Worm (Caenorhabditis elegans) whole organism, L4 larva: Measurements from ENCODE around the gene T19H12.12.

Experiments
- attf-4 ChIP-seq: sonication (generic microtip); optimal IDR thresholded peaks from 3 replicates; lab custom pipeline; 2017; ENCODE audit warnings: missing biosample characterization, missing genetic modification characterization
- ceh-20 ChIP-seq: fragments of 200-800 bp; sonication (Bioruptor generic); IDR thresholded peaks from 2 replicates; pipeline ENCODE4 v1.3.6; 2022; ENCODE audit warnings: missing genetic modification reagents, missing genetic modification characterization, missing compliant biosample characterization
- ceh-32 ChIP-seq: sonication (generic microtip); optimal IDR thresholded peaks from 2 replicates; lab custom pipeline; 2016; ENCODE audit warnings: mild to moderate bottlenecking, missing genetic modification characterization, missing compliant biosample characterization; ENCODE audit not compliant: poor library complexity
- ceh-82 ChIP-seq: sonication (generic microtip); optimal IDR thresholded peaks from 2 replicates; lab custom pipeline; 2017; ENCODE audit warnings: missing biosample characterization, missing genetic modification characterization
- daf-12 ChIP-seq: fragments of 150-350 bp; optimal IDR thresholded peaks from 2 replicates; lab custom pipeline; 2014; ENCODE audit warnings: missing biosample characterization, missing genetic modification reagents, missing genetic modification characterization
- lir-3 ChIP-seq: sonication (generic microtip); optimal IDR thresholded peaks from 2 replicates; lab custom pipeline; 2016; ENCODE audit warnings: mild to moderate bottlenecking, missing genetic modification characterization, missing compliant biosample characterization
- madf-9 ChIP-seq: fragments of 200-800 bp; sonication (Bioruptor generic); conservative IDR thresholded peaks from 2 replicates; pipeline ENCODE4 v1.3.6; 2022; ENCODE audit warnings: missing genetic modification reagents, missing genetic modification characterization, missing compliant biosample characterization
- mdl-1 ChIP-seq, 2 experiments: fragments of 150-350 bp in 1 of 2; sonication (generic microtip) in 1 of 2; optimal IDR thresholded peaks; 2 replicates each; lab custom pipeline; 2014 to 2017; ENCODE audit warnings: missing biosample characterization in 2 of 2, missing genetic modification characterization in 2 of 2
- nhr-77 ChIP-seq: fragments of 150-350 bp; optimal IDR thresholded peaks from 2 replicates; lab custom pipeline; 2014; ENCODE audit warnings: missing biosample characterization, missing genetic modification characterization
- pha-4 ChIP-seq, 2 experiments: fragments of 150-350 bp in 1 of 2; fragments of 200-800 bp in 1 of 2; sonication (Bioruptor generic) in 1 of 2; IDR thresholded peaks in 1 of 2; optimal IDR thresholded peaks in 1 of 2; 2 replicates each; pipeline versions ENCODE4 v1.3.6 to Lab custom; 2014 to 2022; ENCODE audit warnings: missing genetic modification characterization in 2 of 2, missing genetic modification reagents in 2 of 2, missing biosample characterization in 1 of 2, missing compliant biosample characterization in 1 of 2
- unc-130 ChIP-seq: sonication (generic microtip); optimal IDR thresholded peaks from 2 replicates; lab custom pipeline; 2016; ENCODE audit warnings: missing genetic modification reagents, missing genetic modification characterization, missing compliant biosample characterization
- unc-39 ChIP-seq: sonication (generic microtip); optimal IDR thresholded peaks from 2 replicates; lab custom pipeline; 2017; ENCODE audit warnings: missing biosample characterization, missing genetic modification characterization
- unc-62 ChIP-seq, 3 experiments: fragments of 150-350 bp in 1 of 3; sonication (generic microtip); optimal IDR thresholded peaks in 2 of 3; peaks in 1 of 3; 1 replicate in 1 of 3; 2 replicates in 2 of 3; lab custom pipeline; 2014 to 2017; ENCODE audit warnings: missing biosample characterization in 3 of 3, missing genetic modification characterization in 3 of 3, missing genetic modification reagents in 3 of 3, missing genotype in 1 of 3
- vab-7 ChIP-seq: fragments of 200-800 bp; sonication (Bioruptor generic); IDR thresholded peaks from 2 replicates; pipeline ENCODE4 v1.3.6; 2022; ENCODE audit warnings: missing genetic modification reagents, missing genetic modification characterization, missing compliant biosample characterization

ce11 chrV:4920690-4921152, 36.1 kb downstream of the T19H12.12 start, which contains the start of the genes C02E7.8 and srh-23:
- TF ChIP-seq lir-3 (tag; lab: Kevin White, UChicago) (no peak), unc-130 (GFP tag; lab: Kevin White, UChicago) (no peak), nhr-77 (tag; lab: Kevin White, UChicago) (no peak), ceh-82 (tag; lab: Kevin White, UChicago) (no peak), daf-12 (tag; lab: Kevin White, UChicago) (no peak), vab-7 (no peak), madf-9 (GFP tag; lab: Robert Waterston, UW) (no peak), ceh-32 (tag; lab: Kevin White, UChicago) (no peak), unc-39 (tag; lab: Kevin White, UChicago) (no peak), ceh-20 (GFP tag; lab: Robert Waterston, UW) (no peak), attf-4 (tag; lab: Kevin White, UChicago) (no peak), mdl-1 (tag; optimal IDR thresholded peaks at IDR 0.05; lab: Kevin White, UChicago) (no peak), pha-4 (GFP tag; IDR thresholded peaks at IDR 0.05; lab: Robert Waterston, UW) (no peak), pha-4 (tag; optimal IDR thresholded peaks at IDR 0.05; lab: Kevin White, UChicago) (no peak), unc-62 (GFP tag; optimal IDR thresholded peaks at IDR 0.05 in 1 of 2; lab: Kevin White, UChicago) (no peak), unc-62 (tag; optimal IDR thresholded peaks at IDR 0.05; lab: Kevin White, UChicago) (no peak)
